Worm (Caenorhabditis elegans) whole organism, L1 larva: ENCODE results near the gene eif-3.D.

Experiments
- fkh-10 ChIP-seq: sonication (generic microtip); optimal IDR thresholded peaks from 2 replicates; lab custom pipeline; 2017; ENCODE audit warnings: missing biosample characterization, missing genetic modification reagents, missing genetic modification characterization
- fkh-8 ChIP-seq: sonication (generic microtip); optimal IDR thresholded peaks from 2 replicates; lab custom pipeline; 2016; ENCODE audit warnings: mild to moderate bottlenecking, missing genetic modification characterization, missing compliant biosample characterization
- fos-1 ChIP-seq: fragments of 150-350 bp; optimal IDR thresholded peaks from 2 replicates; lab custom pipeline; 2014; ENCODE audit warnings: missing biosample characterization, missing genetic modification characterization
- hlh-4 ChIP-seq: sonication (generic microtip); optimal IDR thresholded peaks from 2 replicates; lab custom pipeline; 2016; ENCODE audit warnings: mild to moderate bottlenecking, missing genetic modification characterization, missing compliant biosample characterization
- jun-1 ChIP-seq: fragments of 150-350 bp; optimal IDR thresholded peaks from 2 replicates; lab custom pipeline; 2014; ENCODE audit warnings: missing biosample characterization, missing genetic modification reagents, missing genetic modification characterization
- lin-15B ChIP-seq: fragments of 150-350 bp; sonication (generic microtip); optimal IDR thresholded peaks from 3 replicates; lab custom pipeline; 2014; ENCODE audit warnings: missing biosample characterization, missing genetic modification characterization
- lsy-2 ChIP-seq, 2 experiments: fragments of 150-350 bp; optimal IDR thresholded peaks; 2 replicates each; lab custom pipeline; 2014; ENCODE audit warnings: missing biosample characterization in 2 of 2, missing genetic modification characterization in 2 of 2
- mdl-1 ChIP-seq, 2 experiments: fragments of 150-350 bp; optimal IDR thresholded peaks; 2 replicates each; lab custom pipeline; 2014 to 2017; ENCODE audit warnings: missing biosample characterization in 2 of 2, missing genetic modification characterization in 2 of 2, inconsistent platforms in 1 of 2
- mep-1 ChIP-seq: fragments of 150-350 bp; optimal IDR thresholded peaks from 2 replicates; lab custom pipeline; 2014; ENCODE audit warnings: missing biosample characterization, missing genetic modification characterization
- nhr-77 ChIP-seq: fragments of 150-350 bp; optimal IDR thresholded peaks from 2 replicates; lab custom pipeline; 2014; ENCODE audit warnings: missing biosample characterization, missing genetic modification characterization
- snpc-4 ChIP-seq: fragments of 150-350 bp; optimal IDR thresholded peaks from 2 replicates; lab custom pipeline; 2014; ENCODE audit warnings: missing biosample characterization, missing genetic modification characterization
- sox-4 ChIP-seq: sonication (generic microtip); optimal IDR thresholded peaks from 2 replicates; lab custom pipeline; 2016; ENCODE audit warnings: missing genetic modification characterization, missing compliant biosample characterization
- ztf-11 ChIP-seq, 2 experiments: sonication (generic microtip); optimal IDR thresholded peaks; 2 replicates each; lab custom pipeline; 2016 to 2017; ENCODE audit warnings: missing genetic modification characterization in 2 of 2, missing biosample characterization in 1 of 2, missing compliant biosample characterization in 1 of 2
- ztf-4 ChIP-seq: fragments of 150-350 bp; optimal IDR thresholded peaks from 2 replicates; lab custom pipeline; 2014; ENCODE audit warnings: missing biosample characterization, missing genetic modification characterization

DNA sequence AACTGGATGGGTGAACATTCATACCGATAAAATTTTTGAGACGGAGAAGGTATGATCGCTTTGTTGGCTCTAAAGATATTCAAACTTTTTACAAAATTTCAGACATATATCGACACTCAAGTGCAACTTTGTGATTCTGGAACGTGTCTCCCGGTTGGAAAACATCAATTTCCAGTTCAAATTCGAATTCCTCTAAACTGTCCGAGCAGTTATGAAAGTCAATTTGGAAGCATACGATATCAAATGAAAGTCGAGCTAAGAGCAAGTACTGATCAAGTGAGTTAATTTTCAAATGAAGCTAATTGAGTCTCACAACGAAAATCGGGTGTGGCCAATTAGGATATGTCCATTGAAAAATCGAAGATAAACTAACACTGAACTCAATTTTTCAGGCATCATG, 37.0 kb downstream of the eif-3.D start:
- TF ChIP-seq fkh-10 (GFP tag; lab: Kevin White, UChicago) (no peak), snpc-4 (tag; lab: Kevin White, UChicago) (no peak), hlh-4 (tag; lab: Kevin White, UChicago) (no peak), mep-1 (no peak), lsy-2 (tag; optimal IDR thresholded peaks at IDR 0.05; lab: Kevin White, UChicago) (no peak), sox-4 (tag; lab: Kevin White, UChicago) (no peak), fkh-8 (tag; lab: Kevin White, UChicago) (no peak), ztf-11 (tag; optimal IDR thresholded peaks at IDR 0.05; lab: Kevin White, UChicago) (no peak), ztf-4 (tag; lab: Kevin White, UChicago) (no peak), jun-1 (tag; lab: Kevin White, UChicago) (no peak), fos-1 (tag; lab: Kevin White, UChicago) (no peak), nhr-77 (no peak), lin-15B (no peak), mdl-1 (tag; optimal IDR thresholded peaks at IDR 0.05; lab: Kevin White, UChicago) (no peak)
